Fruit fly (Drosophila melanogaster): ENCODE results near the gene rdgB.
A peak's percentile ranks its signal among the peaks of the same experiment; 100 is the strongest.

rdgB gene

DNA sequence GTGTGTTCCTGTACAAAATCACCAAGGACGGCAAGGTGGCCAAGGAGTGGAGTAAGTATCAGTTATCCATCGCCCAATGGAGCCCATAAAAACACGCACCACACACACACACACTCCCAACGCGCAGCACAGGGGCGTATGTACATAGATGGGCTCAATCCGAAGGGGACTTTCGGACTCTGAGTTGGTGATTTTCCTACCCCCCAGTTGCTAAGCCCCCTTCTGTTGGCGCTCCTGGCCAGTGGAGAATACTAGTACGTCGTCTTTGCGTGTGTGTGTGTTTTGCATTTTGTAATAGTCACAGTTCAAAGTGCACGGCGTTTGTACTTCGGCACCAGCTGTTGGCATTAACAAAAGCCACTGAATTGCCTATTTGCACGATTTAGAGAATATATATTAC, 22.5 kb upstream of the rdgB start (continued):
- peak; percentile 74 for TF ChIP-seq CG11085 (GFP tag; IDR thresholded peaks at IDR 0.05)
- peak; percentile 87 for TF ChIP-seq CG1603 (tag; optimal IDR thresholded peaks at IDR 0.05)
- peak; percentile 80 for TF ChIP-seq Hsf (GFP tag; optimal IDR thresholded peaks at IDR 0.05)
- no peak for TF ChIP-seq CG31388 (GFP tag; optimal IDR thresholded peaks at IDR 0.05)
- no peak for TF ChIP-seq vnd (GFP tag; IDR thresholded peaks at IDR 0.05; ENCODE audit: partially characterized antibody)
- peak; percentile 62 to 72 for TF ChIP-seq Hr51 (GFP tag; optimal IDR thresholded peaks at IDR 0.05)
- TF ChIP-seq HmgD (GFP tag; optimal IDR thresholded peaks at IDR 0.05): peak; percentile 80
- peak; percentile 79 for TF ChIP-seq CG14667 (GFP tag; IDR thresholded peaks at IDR 0.05)
- peak; percentile 69 for TF ChIP-seq CG2712 (tag; optimal IDR thresholded peaks at IDR 0.05)
- TF ChIP-seq CG6854 (GFP tag; optimal IDR thresholded peaks at IDR 0.05): no peak
- TF ChIP-seq Usf (GFP tag; optimal IDR thresholded peaks at IDR 0.05): peak; percentile 65
- TF ChIP-seq CG6683 (GFP tag; optimal IDR thresholded peaks at IDR 0.05): peak; percentile 55
- no peak for TF ChIP-seq gfzf (GFP tag; optimal IDR thresholded peaks at IDR 0.05)
- TF ChIP-seq zfh1 (GFP tag; IDR thresholded peaks at IDR 0.05): peak; percentile 78; the same call in 2 of the 3 replicates
- TF ChIP-seq caup (GFP tag; optimal IDR thresholded peaks at IDR 0.05; ENCODE audit: severe bottlenecking): peak; percentile 80
- TF ChIP-seq rib (GFP tag; IDR thresholded peaks at IDR 0.05): peak; percentile 34; the same call in 1 of the 2 replicates
- peak; percentile 69 for TF ChIP-seq repo (GFP tag; optimal IDR thresholded peaks at IDR 0.05)
- no peak for TF ChIP-seq sqz (GFP tag; optimal IDR thresholded peaks at IDR 0.05)
- TF ChIP-seq row (GFP tag; IDR thresholded peaks at IDR 0.05): peak; percentile 91
- TF ChIP-seq croc (GFP tag; conservative IDR thresholded peaks at IDR 0.05): peak; percentile 34; the same call in 1 of the 3 replicates
- peak; percentile 73 for TF ChIP-seq grau (tag; optimal IDR thresholded peaks at IDR 0.05)
- TF ChIP-seq usp (GFP tag; optimal IDR thresholded peaks at IDR 0.05): no peak
- peak; percentile 21; the same call in 1 of the 3 replicates for TF ChIP-seq CG3726 (GFP tag; IDR thresholded peaks at IDR 0.05)
- TF ChIP-seq vvl (GFP tag; IDR thresholded peaks at IDR 0.05): peak; percentile 91
- peak; percentile 62 for TF ChIP-seq CG18764 (GFP tag; optimal IDR thresholded peaks at IDR 0.05)
- peak; percentile 74 for TF ChIP-seq mam (GFP tag; optimal IDR thresholded peaks at IDR 0.05)
- no peak for TF ChIP-seq pan (optimal IDR thresholded peaks at IDR 0.05)
- TF ChIP-seq pan (GFP tag; optimal IDR thresholded peaks at IDR 0.05 in 1 of 2, IDR thresholded peaks at IDR 0.05 in 1 of 2): peak in 1 of 2 experiments; percentile 81
- peak; percentile 70 for TF ChIP-seq CG12299 (tag; optimal IDR thresholded peaks at IDR 0.05)
- TF ChIP-seq CG14710 (tag; optimal IDR thresholded peaks at IDR 0.05): peak; percentile 26
- no peak for TF ChIP-seq CG4360 (GFP tag; IDR thresholded peaks at IDR 0.05)
- TF ChIP-seq CG14014 (GFP tag; IDR thresholded peaks at IDR 0.05): peak; percentile 89
- TF ChIP-seq CG9215 (GFP tag; IDR thresholded peaks at IDR 0.05): peak; percentile 73
- TF ChIP-seq sc (optimal IDR thresholded peaks at IDR 0.05): no peak
- TF ChIP-seq sc (GFP tag; optimal IDR thresholded peaks at IDR 0.05): peak; percentile 15
- TF ChIP-seq CG16813 (GFP tag; IDR thresholded peaks at IDR 0.05; ENCODE audit: partially characterized antibody): no peak
- peak; percentile 92 for TF ChIP-seq Drgx (GFP tag; IDR thresholded peaks at IDR 0.05)
- TF ChIP-seq CG11504 (tag; optimal IDR thresholded peaks at IDR 0.05): peak; percentile 80
- TF ChIP-seq CG1602 (GFP tag; optimal IDR thresholded peaks at IDR 0.05): peak; percentile 58
- peak; percentile 71 for TF ChIP-seq CG3281 (GFP tag; optimal IDR thresholded peaks at IDR 0.05)
- TF ChIP-seq dpn (GFP tag; optimal IDR thresholded peaks at IDR 0.05): peak; percentile 69 to 89
- peak; percentile 34 for TF ChIP-seq eyg (GFP tag; optimal IDR thresholded peaks at IDR 0.05)
- TF ChIP-seq Dek (tag; optimal IDR thresholded peaks at IDR 0.05): peak; percentile 76
- TF ChIP-seq CG31224 (GFP tag; IDR thresholded peaks at IDR 0.05): peak; percentile 57
- no peak for TF ChIP-seq Neu2 (GFP tag; optimal IDR thresholded peaks at IDR 0.05; ENCODE audit: borderline replicate concordance)
- peak; percentile 84 for TF ChIP-seq dmrt99B (tag; optimal IDR thresholded peaks at IDR 0.05)
- no peak for TF ChIP-seq Opbp (GFP tag; IDR thresholded peaks at IDR 0.05; ENCODE audit: partially characterized antibody)
- TF ChIP-seq tio (GFP tag; optimal IDR thresholded peaks at IDR 0.05): no peak
- TF ChIP-seq CG8359 (GFP tag; optimal IDR thresholded peaks at IDR 0.05; ENCODE audit: borderline replicate concordance): peak; percentile 29
- TF ChIP-seq CG2889 (GFP tag; IDR thresholded peaks at IDR 0.05): peak; percentile 71; the same call in 1 of the 3 replicates
- peak; percentile 82 for TF ChIP-seq ken (GFP tag; IDR thresholded peaks at IDR 0.05)
